Fruit fly (Drosophila melanogaster) whole organism, embryonic: ENCODE results near the gene Shawn.
A peak's percentile ranks its signal among the peaks of the same experiment; 100 is the strongest.

Source experiments
- CG10321 ChIP-seq: fragments of 200-800 bp; sonication (Bioruptor generic); IDR thresholded peaks from 2 replicates; pipeline ENCODE4 v1.3.6; 2022; ENCODE audit warnings: missing biosample characterization, missing genetic modification characterization
- CG11504 ChIP-seq: fragments of 200-800 bp; sonication (Bioruptor generic); optimal IDR thresholded peaks from 3 replicates; lab custom pipeline; 2019; ENCODE audit warnings: missing biosample characterization, mild to moderate bottlenecking, missing genetic modification characterization, moderate library complexity
- CG11560 ChIP-seq: fragments of 200-800 bp; sonication (Bioruptor generic); IDR thresholded peaks from 3 replicates; pipeline ENCODE4 v1.3.6; 2022; ENCODE audit warnings: missing biosample characterization, missing genetic modification characterization
- CG11695 ChIP-seq: fragments of 200-800 bp; sonication (Bioruptor generic); IDR thresholded peaks from 3 replicates; pipeline ENCODE4 v1.3.6; 2022; ENCODE audit warnings: missing biosample characterization, missing genetic modification characterization
- CG11723 ChIP-seq: fragments of 200-800 bp; sonication (Bioruptor generic); optimal IDR thresholded peaks from 2 replicates; lab custom pipeline; 2017; ENCODE audit warnings: missing biosample characterization, mild to moderate bottlenecking, missing genetic modification characterization
- CG12071 ChIP-seq: fragments of 200-800 bp; sonication (Bioruptor generic); optimal IDR thresholded peaks from 3 replicates; lab custom pipeline; 2018; ENCODE audit warnings: missing biosample characterization, mild to moderate bottlenecking, missing genetic modification characterization
- CG17802 ChIP-seq: fragments of 200-800 bp; sonication (Bioruptor generic); optimal IDR thresholded peaks from 2 replicates; lab custom pipeline; 2018; ENCODE audit warnings: missing biosample characterization, mild to moderate bottlenecking, missing genetic modification characterization, moderate library complexity
- CG18262 ChIP-seq: fragments of 200-800 bp; optimal IDR thresholded peaks from 3 replicates; lab custom pipeline; 2019; ENCODE audit warnings: missing biosample characterization, mild to moderate bottlenecking, missing genetic modification characterization, moderate library complexity
- CG2202 ChIP-seq: fragments of 200-800 bp; sonication (Bioruptor generic); optimal IDR thresholded peaks from 2 replicates; lab custom pipeline; 2018; ENCODE audit warnings: missing biosample characterization, mild to moderate bottlenecking, missing genetic modification characterization
- CG2678 ChIP-seq: fragments of 200-800 bp; sonication (Bioruptor generic); optimal IDR thresholded peaks from 3 replicates; lab custom pipeline; 2019; ENCODE audit warnings: missing biosample characterization, mild to moderate bottlenecking, missing genetic modification characterization, moderate library complexity
- CG2712 ChIP-seq: fragments of 200-800 bp; optimal IDR thresholded peaks from 3 replicates; lab custom pipeline; 2019; ENCODE audit warnings: missing biosample characterization, mild to moderate bottlenecking, missing genetic modification characterization, moderate library complexity
- CG30020 ChIP-seq: fragments of 200-800 bp; optimal IDR thresholded peaks from 2 replicates; lab custom pipeline; 2019; ENCODE audit warnings: missing biosample characterization, mild to moderate bottlenecking, missing genetic modification characterization, moderate library complexity
- CG3163 ChIP-seq: fragments of 200-800 bp; sonication (Bioruptor generic); optimal IDR thresholded peaks from 3 replicates; lab custom pipeline; 2016; ENCODE audit warnings: missing biosample characterization, missing genetic modification characterization
- CG33213 ChIP-seq: fragments of 200-800 bp; sonication (Bioruptor generic); optimal IDR thresholded peaks from 3 replicates; lab custom pipeline; 2016; ENCODE audit warnings: missing biosample characterization, missing genetic modification characterization
- CG3995 ChIP-seq: fragments of 200-800 bp; sonication (Bioruptor generic); optimal IDR thresholded peaks from 3 replicates; lab custom pipeline; 2016; ENCODE audit warnings: missing biosample characterization, missing genetic modification characterization
- CG42726 ChIP-seq: fragments of 200-800 bp; sonication (Bioruptor generic); IDR thresholded peaks from 2 replicates; pipeline ENCODE4 v1.3.6; 2022; ENCODE audit warnings: missing biosample characterization, missing genetic modification characterization; ENCODE audit not compliant: partially characterized antibody
- CG5245 ChIP-seq: fragments of 200-800 bp; sonication (Bioruptor generic); optimal IDR thresholded peaks from 3 replicates; lab custom pipeline; 2016; ENCODE audit warnings: missing biosample characterization, missing genetic modification characterization
- CG6272 ChIP-seq: fragments of 200-800 bp; sonication (Bioruptor generic); IDR thresholded peaks from 2 replicates; pipeline ENCODE4 v1.3.6; 2022; ENCODE audit warnings: missing biosample characterization, missing genetic modification characterization
- CG9727 ChIP-seq: fragments of 200-800 bp; sonication (Bioruptor generic); optimal IDR thresholded peaks from 3 replicates; lab custom pipeline; 2017; ENCODE audit warnings: missing biosample characterization, mild to moderate bottlenecking, missing genetic modification characterization
- CTCF ChIP-seq: fragments of 200-800 bp; sonication (Bioruptor generic); optimal IDR thresholded peaks from 2 replicates; lab custom pipeline; 2017; ENCODE audit warnings: missing biosample characterization, mild to moderate bottlenecking, missing genetic modification characterization, moderate library complexity
- Deaf1 ChIP-seq: fragments of 200-800 bp; optimal IDR thresholded peaks from 3 replicates; lab custom pipeline; 2019; ENCODE audit warnings: missing biosample characterization, mild to moderate bottlenecking, missing genetic modification characterization, moderate library complexity
- Dref ChIP-seq: fragments of 200-800 bp; sonication (Bioruptor generic); IDR thresholded peaks from 2 replicates; pipeline ENCODE4 v1.3.6; 2022; ENCODE audit warnings: missing biosample characterization, missing genetic modification characterization
- Gug ChIP-seq: fragments of 200-800 bp; sonication (Bioruptor generic); IDR thresholded peaks from 4 replicates; pipeline ENCODE4 v1.3.6; 2022; ENCODE audit warnings: missing biosample characterization, missing genetic modification characterization
- H2.0 ChIP-seq: fragments of 200-800 bp; sonication (Bioruptor generic); IDR thresholded peaks from 2 replicates; pipeline ENCODE4 v1.3.6; 2022; ENCODE audit warnings: missing biosample characterization, missing genetic modification characterization
- Jarid2 ChIP-seq: fragments of 200-800 bp; sonication (Bioruptor generic); optimal IDR thresholded peaks from 3 replicates; lab custom pipeline; 2017; ENCODE audit warnings: mild to moderate bottlenecking, missing biosample characterization, missing genetic modification reagents, missing genetic modification characterization
- Kr ChIP-seq: fragments of 200-800 bp; sonication (Bioruptor generic); optimal IDR thresholded peaks from 2 replicates; lab custom pipeline; 2017; ENCODE audit warnings: missing biosample characterization, mild to moderate bottlenecking, missing genetic modification characterization
- Nf-YC ChIP-seq: fragments of 200-800 bp; optimal IDR thresholded peaks from 3 replicates; lab custom pipeline; 2019; ENCODE audit warnings: missing biosample characterization, mild to moderate bottlenecking, missing genetic modification characterization, moderate library complexity
- Optix ChIP-seq: fragments of 200-800 bp; sonication (Bioruptor generic); IDR thresholded peaks from 3 replicates; pipeline ENCODE4 v1.3.6; 2022; ENCODE audit warnings: missing biosample characterization, missing genetic modification characterization
- Side ChIP-seq: fragments of 200-800 bp; sonication (Bioruptor generic); optimal IDR thresholded peaks from 2 replicates; lab custom pipeline; 2016; ENCODE audit warnings: missing biosample characterization, missing genetic modification characterization
- Stat92E ChIP-seq, 3 experiments: fragments of >200 bp in 2 of 3; fragments of 200-800 bp in 1 of 3; sonication (Bioruptor generic) in 1 of 3; optimal IDR thresholded peaks; 2 replicates each; lab custom pipeline; 2017 to 2019; ENCODE audit warnings: missing biosample characterization in 3 of 3, missing genetic modification characterization in 3 of 3, mild to moderate bottlenecking in 1 of 3, moderate library complexity in 1 of 3
- TFAM ChIP-seq: fragments of 200-800 bp; sonication (Bioruptor generic); optimal IDR thresholded peaks from 2 replicates; lab custom pipeline; 2017; ENCODE audit warnings: missing biosample characterization, missing genetic modification characterization, inconsistent platforms
- Usf ChIP-seq: fragments of 200-800 bp; sonication (Bioruptor generic); optimal IDR thresholded peaks from 2 replicates; lab custom pipeline; 2017; ENCODE audit warnings: missing genotype, missing biosample characterization, missing genetic modification characterization
- YL-1 ChIP-seq: fragments of 200-800 bp; sonication (Bioruptor generic); optimal IDR thresholded peaks from 3 replicates; lab custom pipeline; 2017; ENCODE audit warnings: missing biosample characterization, mild to moderate bottlenecking, missing genetic modification characterization
- ac ChIP-seq: fragments of 200-800 bp; sonication (Bioruptor generic); optimal IDR thresholded peaks from 3 replicates; lab custom pipeline; 2017; ENCODE audit warnings: missing biosample characterization, mild to moderate bottlenecking, missing genetic modification characterization
- ara ChIP-seq: fragments of 200-800 bp; sonication (Bioruptor generic); IDR thresholded peaks from 2 replicates; pipeline ENCODE4 v1.3.6; 2022; ENCODE audit warnings: missing biosample characterization, missing genetic modification characterization
- az2 ChIP-seq: fragments of 200-800 bp; sonication (Bioruptor generic); optimal IDR thresholded peaks from 3 replicates; lab custom pipeline; 2016; ENCODE audit warnings: missing biosample characterization, missing genetic modification characterization
- corto ChIP-seq: fragments of 200-800 bp; sonication (Bioruptor generic); optimal IDR thresholded peaks from 2 replicates; lab custom pipeline; 2016; ENCODE audit warnings: missing biosample characterization, mild to moderate bottlenecking, missing genetic modification characterization, moderate library complexity
- crp ChIP-seq, 2 experiments: fragments of 200-800 bp; sonication (Bioruptor generic); optimal IDR thresholded peaks; 2 replicates in 1 of 2; 3 replicates in 1 of 2; lab custom pipeline; 2017; ENCODE audit warnings: missing biosample characterization in 2 of 2, missing genetic modification characterization in 2 of 2, mild to moderate bottlenecking in 1 of 2, moderate library complexity in 1 of 2
- fd64A ChIP-seq: fragments of 200-800 bp; sonication (Bioruptor generic); optimal IDR thresholded peaks from 3 replicates; lab custom pipeline; 2018; ENCODE audit warnings: missing biosample characterization, mild to moderate bottlenecking, missing genetic modification characterization
- grau ChIP-seq: fragments of 200-800 bp; optimal IDR thresholded peaks from 3 replicates; lab custom pipeline; 2019; ENCODE audit warnings: missing biosample characterization, mild to moderate bottlenecking, missing genetic modification characterization, moderate library complexity
- hb ChIP-seq: fragments of 200-800 bp; sonication (Bioruptor generic); IDR thresholded peaks from 3 replicates; pipeline ENCODE4 v1.3.6; 2022; ENCODE audit warnings: missing biosample characterization, missing genetic modification characterization; ENCODE audit not compliant: partially characterized antibody
- jing ChIP-seq: fragments of 200-800 bp; sonication (Bioruptor generic); optimal IDR thresholded peaks from 2 replicates; lab custom pipeline; 2018; ENCODE audit warnings: missing biosample characterization, mild to moderate bottlenecking, missing genetic modification characterization
- mirr ChIP-seq: fragments of 200-800 bp; sonication (Bioruptor generic); optimal IDR thresholded peaks from 3 replicates; lab custom pipeline; 2018; ENCODE audit warnings: missing biosample characterization, mild to moderate bottlenecking, missing genetic modification characterization
- onecut ChIP-seq: fragments of 200-800 bp; sonication (Bioruptor generic); IDR thresholded peaks from 2 replicates; pipeline ENCODE4 v1.3.6; 2022; ENCODE audit warnings: missing biosample characterization, missing genetic modification characterization
- pzg ChIP-seq: fragments of 200-800 bp; sonication (Bioruptor generic); optimal IDR thresholded peaks from 3 replicates; lab custom pipeline; 2018; ENCODE audit warnings: missing biosample characterization, mild to moderate bottlenecking, missing genetic modification characterization, moderate library complexity
- schlank ChIP-seq: fragments of 200-800 bp; sonication (Bioruptor generic); optimal IDR thresholded peaks from 2 replicates; lab custom pipeline; 2018; ENCODE audit warnings: missing biosample characterization, mild to moderate bottlenecking, missing genetic modification characterization
- sqz ChIP-seq: fragments of 200-800 bp; sonication (Bioruptor generic); optimal IDR thresholded peaks from 3 replicates; lab custom pipeline; 2018; ENCODE audit warnings: missing biosample characterization, mild to moderate bottlenecking, missing genetic modification characterization
- toy ChIP-seq: fragments of 200-800 bp; sonication (Bioruptor generic); IDR thresholded peaks from 2 replicates; pipeline ENCODE4 v1.3.6; 2022; ENCODE audit warnings: missing biosample characterization, missing genetic modification characterization
- ttk ChIP-seq: fragments of 200-800 bp; sonication (Bioruptor generic); IDR thresholded peaks from 2 replicates; pipeline ENCODE4 v2.1.2; 2022; ENCODE audit warnings: missing biosample characterization, missing genetic modification characterization
- vvl ChIP-seq: fragments of 200-800 bp; sonication (Bioruptor generic); IDR thresholded peaks from 2 replicates; pipeline ENCODE4 v1.3.6; 2022; ENCODE audit warnings: missing biosample characterization, missing genetic modification characterization
- yki ChIP-seq: fragments of >200 bp; optimal IDR thresholded peaks from 3 replicates; lab custom pipeline; 2018

Gene Shawn

dm6 chrX:19642819-19643504, 31.6 kb downstream of the Shawn start, which contains the start of the genes CG12237 and Sec61gamma (continued):
- TF ChIP-seq Jarid2 (GFP tag; lab: Kevin White, UChicago) = no peak
- TF ChIP-seq Deaf1 (tag; lab: Kevin White, UChicago) = peak; percentile 91
- no peak for TF ChIP-seq CG11560 (tag; lab: Robert Waterston, UW)
- no peak for TF ChIP-seq CG18262
- TF ChIP-seq CG42726 (GFP tag; lab: Robert Waterston, UW) = peak; percentile 33; the same call in 1 of the 2 replicates
- peak; percentile 26 for TF ChIP-seq mirr
- no peak for TF ChIP-seq CG11504 (tag; lab: Kevin White, UChicago)
- TF ChIP-seq CG3995 (GFP tag; lab: Kevin White, UChicago) = no peak
- TF ChIP-seq CG2202 (tag; lab: Kevin White, UChicago) = no peak
- TF ChIP-seq CG11695 (GFP tag; lab: Robert Waterston, UW) = no peak
- TF ChIP-seq CG17802 = peak; percentile 15
- TF ChIP-seq Side (GFP tag; lab: Kevin White, UChicago) = peak; percentile 0
- TF ChIP-seq Optix = no peak
- TF ChIP-seq pzg = peak; percentile 84
- no peak for TF ChIP-seq TFAM (GFP tag; lab: Kevin White, UChicago)
- no peak for TF ChIP-seq schlank (tag; lab: Kevin White, UChicago)
- no peak for TF ChIP-seq ttk
- no peak for TF ChIP-seq Gug (GFP tag; lab: Robert Waterston, UW)
- no peak for TF ChIP-seq Usf (GFP tag; lab: Kevin White, UChicago)
- TF ChIP-seq jing (GFP tag; lab: Kevin White, UChicago) = no peak
- no peak for TF ChIP-seq CG5245
- TF ChIP-seq ac (GFP tag; lab: Kevin White, UChicago) = no peak
- TF ChIP-seq ara (GFP tag; lab: Robert Waterston, UW) = no peak
- no peak for TF ChIP-seq CG12071
- TF ChIP-seq Nf-YC = peak; percentile 39
- TF ChIP-seq CG3163 = no peak
- no peak for TF ChIP-seq CG6272
- no peak for TF ChIP-seq hb (GFP tag; lab: Robert Waterston, UW)
- TF ChIP-seq H2.0 (GFP tag; lab: Robert Waterston, UW) = 0 out of 2 replicates have a peak, but pooled peaks have one; percentile 6
- peak in 1 of 2 experiments; percentile 36 for TF ChIP-seq crp (GFP tag; optimal IDR thresholded peaks at IDR 0.05; lab: Kevin White, UChicago)
- peak; percentile 39 for TF ChIP-seq CG33213 (GFP tag; lab: Kevin White, UChicago)
- TF ChIP-seq corto (GFP tag; lab: Kevin White, UChicago) = no peak
- TF ChIP-seq az2 (GFP tag; lab: Kevin White, UChicago) = no peak
- peak; percentile 48 for TF ChIP-seq CG2712 (tag; lab: Kevin White, UChicago)
- TF ChIP-seq grau (tag; lab: Kevin White, UChicago) = peak; percentile 28
- peak in 1 of 3 experiments; percentile 56 for TF ChIP-seq Stat92E (GFP tag; optimal IDR thresholded peaks at IDR 0.05; lab: Kevin White, UChicago)
- no peak; the same call in 1 of the 2 replicates for TF ChIP-seq onecut (GFP tag; lab: Robert Waterston, UW)
- TF ChIP-seq CG9727 (GFP tag; lab: Kevin White, UChicago) = peak; percentile 25
- no peak for TF ChIP-seq CTCF (GFP tag; lab: Kevin White, UChicago)
- no peak for TF ChIP-seq CG10321 (GFP tag; lab: Robert Waterston, UW)
- no peak for TF ChIP-seq fd64A (GFP tag; lab: Kevin White, UChicago)
- TF ChIP-seq CG2678 (tag; lab: Kevin White, UChicago) = peak; percentile 33
- peak; percentile 28 for TF ChIP-seq CG30020 (tag; lab: Kevin White, UChicago)
- TF ChIP-seq toy = no peak
- TF ChIP-seq sqz = no peak
- TF ChIP-seq CG11723 (GFP tag; lab: Kevin White, UChicago) = no peak
- peak; percentile 57; the same call in 1 of the 2 replicates for TF ChIP-seq vvl (GFP tag; lab: Robert Waterston, UW)
- TF ChIP-seq Dref = peak; percentile 50
- TF ChIP-seq YL-1 = peak; percentile 79
- TF ChIP-seq Kr (GFP tag; lab: Kevin White, UChicago) = no peak
- no peak for TF ChIP-seq yki (lab: Kevin White, UChicago)
